Worm (Caenorhabditis elegans) whole organism, mixed stage, embryonic: ENCODE data around the gene M04B2.2.

ENCODE experiments used
- elt-1 ChIP-seq: sonication (generic microtip); optimal IDR thresholded peaks from 2 replicates; lab custom pipeline; 2017; ENCODE audit warnings: missing genetic modification characterization, mild to moderate bottlenecking, missing compliant biosample characterization, antibody characterized with exemption, moderate library complexity, borderline replicate concordance; ENCODE audit not compliant: insufficient read depth
- hlh-1 ChIP-seq: fragments of 150-350 bp; optimal IDR thresholded peaks from 2 replicates; lab custom pipeline; 2014; ENCODE audit warnings: missing biosample characterization, missing genetic modification reagents, missing genetic modification characterization
- mep-1 ChIP-seq: fragments of 150-350 bp; optimal IDR thresholded peaks from 2 replicates; lab custom pipeline; 2017; ENCODE audit warnings: missing biosample characterization, missing genetic modification reagents, missing genetic modification characterization, inconsistent platforms
- nhr-28 ChIP-seq: fragments of 150-350 bp; optimal IDR thresholded peaks from 2 replicates; lab custom pipeline; 2014; ENCODE audit warnings: missing biosample characterization, missing genetic modification characterization
- nhr-76 ChIP-seq: sonication (generic microtip); optimal IDR thresholded peaks from 2 replicates; lab custom pipeline; 2017; ENCODE audit warnings: missing biosample characterization, missing genetic modification characterization
- pha-4 ChIP-seq: fragments of 150-350 bp; optimal IDR thresholded peaks from 2 replicates; lab custom pipeline; 2018; ENCODE audit warnings: missing biosample characterization, missing genetic modification reagents, missing genetic modification characterization
- snpc-4 ChIP-seq: fragments of 150-350 bp; optimal IDR thresholded peaks from 2 replicates; lab custom pipeline; 2014; ENCODE audit warnings: missing biosample characterization, missing genetic modification characterization
- unc-39 ChIP-seq: fragments of 150-350 bp; optimal IDR thresholded peaks from 2 replicates; lab custom pipeline; 2014; ENCODE audit warnings: missing biosample characterization, missing genetic modification characterization

DNA sequence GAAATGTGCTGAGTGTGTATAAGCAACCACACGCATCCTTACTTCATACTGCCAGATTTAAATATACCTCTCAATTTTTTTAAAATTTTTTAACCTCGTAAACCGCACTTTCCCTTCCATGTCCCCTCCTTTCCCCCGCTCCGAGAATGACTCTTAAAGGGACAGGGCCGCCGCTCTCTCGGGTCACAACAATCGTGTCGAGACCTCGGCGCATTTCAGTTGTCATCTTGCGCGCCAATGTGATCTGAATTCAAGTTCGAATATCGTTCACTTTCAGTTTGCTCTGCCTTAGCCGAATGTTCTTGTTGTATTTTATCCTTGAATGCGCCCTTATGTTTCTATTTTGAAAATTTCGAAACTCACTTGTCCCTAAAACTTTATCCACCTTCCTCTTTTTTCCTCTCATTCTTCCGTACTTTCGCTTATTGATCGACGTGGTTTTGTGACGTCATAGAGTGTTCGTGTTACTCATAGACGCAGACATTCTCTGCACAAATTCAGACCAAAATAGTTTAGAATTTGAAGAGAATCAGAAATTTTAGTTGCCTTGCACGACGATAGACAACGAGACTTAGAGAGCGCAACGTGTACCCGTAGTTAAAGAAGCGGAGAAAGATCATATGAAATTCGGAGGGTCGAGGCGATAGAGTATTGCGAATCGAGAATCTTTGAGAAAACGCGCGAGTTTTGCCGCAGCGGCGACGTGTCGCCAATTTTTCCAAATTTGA, 5.5 kb upstream of the M04B2.2 start:
- TF ChIP-seq nhr-28 (no peak), pha-4 (tag; lab: Kevin White, UChicago) (peak; percentile 25), snpc-4 (tag; lab: Kevin White, UChicago) (no peak), mep-1 (tag; lab: Kevin White, UChicago) (no peak), unc-39 (tag; lab: Kevin White, UChicago) (no peak), hlh-1 (tag; lab: Kevin White, UChicago) (no peak), nhr-76 (tag; lab: Kevin White, UChicago) (no peak), elt-1 (tag; lab: Kevin White, UChicago) (no peak)
